Worm (Caenorhabditis elegans) whole organism, young adult: Measurements from ENCODE around the gene hex-3.
A peak's percentile ranks its signal among the peaks of the same experiment; 100 is the strongest.

Source experiments
- D2030.7 ChIP-seq: fragments of 200-800 bp; sonication (Bioruptor generic); IDR thresholded peaks from 2 replicates; pipeline ENCODE4 v1.3.6; 2022; ENCODE audit warnings: missing genetic modification reagents, missing genetic modification characterization, missing compliant biosample characterization
- F22D6.2 ChIP-seq: sonication (generic microtip); optimal IDR thresholded peaks from 2 replicates; lab custom pipeline; 2016; ENCODE audit warnings: mild to moderate bottlenecking, missing genetic modification characterization, missing compliant biosample characterization
- F23B12.7 ChIP-seq: sonication (generic microtip); optimal IDR thresholded peaks from 2 replicates; lab custom pipeline; 2017; ENCODE audit warnings: missing genetic modification characterization, mild to moderate bottlenecking, missing compliant biosample characterization, antibody characterized with exemption, moderate library complexity; ENCODE audit not compliant: insufficient read depth
- F49E8.2 ChIP-seq: sonication (generic microtip); optimal IDR thresholded peaks from 3 replicates; lab custom pipeline; 2017; ENCODE audit warnings: missing genetic modification characterization, mild to moderate bottlenecking, missing compliant biosample characterization, antibody characterized with exemption, moderate library complexity; ENCODE audit not compliant: insufficient read depth
- F52B5.7 ChIP-seq: sonication (generic microtip); optimal IDR thresholded peaks from 2 replicates; lab custom pipeline; 2016; ENCODE audit warnings: mild to moderate bottlenecking, missing genetic modification characterization, missing compliant biosample characterization
- F57A8.1 ChIP-seq: fragments of 200-800 bp; sonication (Bioruptor generic); optimal IDR thresholded peaks from 2 replicates; lab custom pipeline; 2018; ENCODE audit warnings: mild to moderate bottlenecking, missing genetic modification characterization, moderate library complexity, missing compliant biosample characterization
- K11D2.4 ChIP-seq: fragments of 200-800 bp; sonication (Bioruptor generic); IDR thresholded peaks from 2 replicates; pipeline ENCODE4 v1.3.6; 2022; ENCODE audit warnings: missing genetic modification reagents, missing genetic modification characterization, missing compliant biosample characterization
- K12H6.12 ChIP-seq: fragments of 200-800 bp; sonication (Bioruptor generic); optimal IDR thresholded peaks from 2 replicates; lab custom pipeline; 2018; ENCODE audit warnings: mild to moderate bottlenecking, missing genetic modification characterization, missing compliant biosample characterization
- Y56A3A.18 ChIP-seq: fragments of 200-800 bp; sonication (Bioruptor generic); IDR thresholded peaks from 2 replicates; pipeline ENCODE4 v1.3.6; 2022; ENCODE audit warnings: missing genetic modification reagents, missing genetic modification characterization, missing compliant biosample characterization
- Y95B8A.8 ChIP-seq: fragments of 200-800 bp; sonication (Bioruptor generic); IDR thresholded peaks from 2 replicates; pipeline ENCODE4 v1.3.6; 2022; ENCODE audit warnings: missing genetic modification reagents, missing genetic modification characterization, missing compliant biosample characterization
- ZK185.1 ChIP-seq: sonication (generic microtip); optimal IDR thresholded peaks from 2 replicates; lab custom pipeline; 2016; ENCODE audit warnings: mild to moderate bottlenecking, missing genetic modification characterization, missing compliant biosample characterization; ENCODE audit not compliant: poor library complexity, severe bottlenecking
- aptf-3 ChIP-seq: fragments of 200-800 bp; sonication (Bioruptor generic); IDR thresholded peaks from 2 replicates; pipeline ENCODE4 v1.3.6; 2022; ENCODE audit warnings: missing genetic modification characterization, missing compliant biosample characterization
- atf-7 ChIP-seq: sonication (generic microtip); optimal IDR thresholded peaks from 2 replicates; lab custom pipeline; 2017; ENCODE audit warnings: mild to moderate bottlenecking, missing genetic modification characterization, missing compliant biosample characterization
- attf-3 ChIP-seq: fragments of 200-800 bp; sonication (Bioruptor generic); conservative IDR thresholded peaks from 2 replicates; pipeline ENCODE4 v1.3.6; 2022; ENCODE audit warnings: missing genetic modification reagents, missing genetic modification characterization, missing compliant biosample characterization
- attf-5 ChIP-seq: fragments of 200-800 bp; sonication (Bioruptor generic); optimal IDR thresholded peaks from 2 replicates; lab custom pipeline; 2018; ENCODE audit warnings: mild to moderate bottlenecking, missing genetic modification characterization, missing compliant biosample characterization
- attf-6 ChIP-seq: fragments of 200-800 bp; sonication (Bioruptor generic); IDR thresholded peaks from 2 replicates; pipeline ENCODE4 v1.3.6; 2022; ENCODE audit warnings: missing genetic modification reagents, missing genetic modification characterization, missing compliant biosample characterization
- ccch-3 ChIP-seq: fragments of 200-800 bp; sonication (Bioruptor generic); optimal IDR thresholded peaks from 2 replicates; lab custom pipeline; 2018; ENCODE audit warnings: mild to moderate bottlenecking, missing genetic modification characterization, missing compliant biosample characterization
- cebp-2 ChIP-seq: fragments of 200-800 bp; sonication (Bioruptor generic); IDR thresholded peaks from 2 replicates; pipeline ENCODE4 v1.3.6; 2022; ENCODE audit warnings: missing genetic modification characterization, missing compliant biosample characterization
- ceh-27 ChIP-seq: fragments of 200-800 bp; sonication (Bioruptor generic); optimal IDR thresholded peaks from 2 replicates; lab custom pipeline; 2018; ENCODE audit warnings: mild to moderate bottlenecking, missing genetic modification characterization, moderate library complexity, missing compliant biosample characterization
- ceh-58 ChIP-seq: fragments of 200-800 bp; sonication (Bioruptor generic); IDR thresholded peaks from 2 replicates; pipeline ENCODE4 v1.3.6; 2022; ENCODE audit warnings: missing genetic modification characterization, missing compliant biosample characterization
- ceh-79 ChIP-seq: sonication (generic microtip); optimal IDR thresholded peaks from 2 replicates; lab custom pipeline; 2017; ENCODE audit warnings: mild to moderate bottlenecking, missing genetic modification characterization, missing compliant biosample characterization
- dox-1 ChIP-seq: fragments of 200-800 bp; sonication (Bioruptor generic); IDR thresholded peaks from 2 replicates; pipeline ENCODE4 v1.3.6; 2022; ENCODE audit warnings: missing genetic modification reagents, missing genetic modification characterization, missing compliant biosample characterization
- dpff-1 ChIP-seq: sonication (generic microtip); optimal IDR thresholded peaks from 2 replicates; lab custom pipeline; 2017; ENCODE audit warnings: mild to moderate bottlenecking, missing genetic modification characterization, missing compliant biosample characterization
- dpl-1 ChIP-seq: fragments of 150-350 bp; optimal IDR thresholded peaks from 2 replicates; lab custom pipeline; 2014; ENCODE audit warnings: missing biosample characterization, missing genetic modification reagents, missing genetic modification characterization
- egl-44 ChIP-seq: fragments of 200-800 bp; sonication (Bioruptor generic); IDR thresholded peaks from 2 replicates; pipeline ENCODE4 v1.3.6; 2022; ENCODE audit warnings: missing genetic modification reagents, missing genetic modification characterization, missing compliant biosample characterization
- egrh-3 ChIP-seq: fragments of 200-800 bp; sonication (Bioruptor generic); IDR thresholded peaks from 2 replicates; pipeline ENCODE4 v1.3.6; 2022; ENCODE audit warnings: missing genetic modification reagents, missing genetic modification characterization, missing compliant biosample characterization
- ekl-4 ChIP-seq: fragments of 200-800 bp; sonication (Bioruptor generic); IDR thresholded peaks from 2 replicates; pipeline ENCODE4 v1.3.6; 2022; ENCODE audit warnings: missing genetic modification reagents, missing genetic modification characterization, missing compliant biosample characterization
- ets-4 ChIP-seq: fragments of 200-800 bp; sonication (Bioruptor generic); optimal IDR thresholded peaks from 2 replicates; lab custom pipeline; 2018; ENCODE audit warnings: mild to moderate bottlenecking, missing genetic modification characterization, missing compliant biosample characterization
- him-1 ChIP-seq: sonication (generic microtip); optimal IDR thresholded peaks from 2 replicates; lab custom pipeline; 2016; ENCODE audit warnings: missing genotype, missing genetic modification reagents, missing genetic modification characterization, missing compliant biosample characterization
- hlh-26 ChIP-seq: fragments of 200-800 bp; sonication (Bioruptor generic); conservative IDR thresholded peaks from 2 replicates; pipeline ENCODE4 v1.3.6; 2022; ENCODE audit warnings: missing genetic modification reagents, missing genetic modification characterization, missing compliant biosample characterization
- let-526 ChIP-seq: fragments of 200-800 bp; sonication (Bioruptor generic); IDR thresholded peaks from 2 replicates; pipeline ENCODE4 v1.3.6; 2022; ENCODE audit warnings: missing genetic modification reagents, missing genetic modification characterization, missing compliant biosample characterization
- lin-40 ChIP-seq: sonication (generic microtip); optimal IDR thresholded peaks from 2 replicates; lab custom pipeline; 2016; ENCODE audit warnings: missing genetic modification characterization, mild to moderate bottlenecking, missing compliant biosample characterization, missing genotype, missing genetic modification reagents
- lir-1 ChIP-seq: fragments of 200-800 bp; sonication (Bioruptor generic); conservative IDR thresholded peaks from 2 replicates; pipeline ENCODE4 v1.3.6; 2022; ENCODE audit warnings: missing genetic modification reagents, missing genetic modification characterization, missing compliant biosample characterization
- lsl-1 ChIP-seq: fragments of 200-800 bp; sonication (Bioruptor generic); optimal IDR thresholded peaks from 2 replicates; lab custom pipeline; 2018; ENCODE audit warnings: mild to moderate bottlenecking, missing genetic modification characterization, moderate library complexity, missing compliant biosample characterization
- madf-6 ChIP-seq: fragments of 200-800 bp; sonication (Bioruptor generic); IDR thresholded peaks from 2 replicates; pipeline ENCODE4 v1.3.6; 2022; ENCODE audit warnings: missing genetic modification reagents, missing genetic modification characterization, missing compliant biosample characterization
- mes-4 ChIP-seq: sonication (generic microtip); optimal IDR thresholded peaks from 2 replicates; lab custom pipeline; 2016; ENCODE audit warnings: missing genotype, missing genetic modification characterization, missing compliant biosample characterization
- nfya-1 ChIP-seq: sonication (generic microtip); optimal IDR thresholded peaks from 2 replicates; lab custom pipeline; 2017; ENCODE audit warnings: antibody characterized with exemption, missing compliant biosample characterization, missing genetic modification characterization, borderline replicate concordance; ENCODE audit not compliant: insufficient read depth
- nhr-27 ChIP-seq: fragments of 200-800 bp; sonication (Bioruptor generic); optimal IDR thresholded peaks from 2 replicates; lab custom pipeline; 2018; ENCODE audit warnings: mild to moderate bottlenecking, missing genetic modification characterization, moderate library complexity, missing compliant biosample characterization
- nhr-90 ChIP-seq: sonication (generic microtip); optimal IDR thresholded peaks from 2 replicates; lab custom pipeline; 2016; ENCODE audit warnings: missing genotype, mild to moderate bottlenecking, missing genetic modification characterization, missing compliant biosample characterization
- repo-1 ChIP-seq: sonication (generic microtip); optimal IDR thresholded peaks from 2 replicates; lab custom pipeline; 2017; ENCODE audit warnings: mild to moderate bottlenecking, missing genetic modification characterization, missing compliant biosample characterization
- sdz-38 ChIP-seq: sonication (generic microtip); optimal IDR thresholded peaks from 2 replicates; lab custom pipeline; 2016; ENCODE audit warnings: missing genotype, missing genetic modification characterization, missing compliant biosample characterization
- snpc-3.4 ChIP-seq: sonication (generic microtip); optimal IDR thresholded peaks from 2 replicates; lab custom pipeline; 2017; ENCODE audit warnings: missing genetic modification characterization, mild to moderate bottlenecking, missing compliant biosample characterization, antibody characterized with exemption, moderate library complexity, missing genotype, missing genetic modification reagents
- somi-1 ChIP-seq: fragments of 200-800 bp; sonication (Bioruptor generic); optimal IDR thresholded peaks from 2 replicates; lab custom pipeline; 2018; ENCODE audit warnings: mild to moderate bottlenecking, missing genetic modification characterization, missing compliant biosample characterization
- sptf-2 ChIP-seq: fragments of 200-800 bp; sonication (Bioruptor generic); optimal IDR thresholded peaks from 2 replicates; lab custom pipeline; 2018; ENCODE audit warnings: mild to moderate bottlenecking, missing genetic modification characterization, missing compliant biosample characterization
- zfh-2 ChIP-seq: fragments of 200-800 bp; sonication (Bioruptor generic); conservative IDR thresholded peaks from 2 replicates; pipeline ENCODE4 v1.3.6; 2022; ENCODE audit warnings: missing genetic modification reagents, missing genetic modification characterization, missing compliant biosample characterization
- ztf-18 ChIP-seq: sonication (generic microtip); optimal IDR thresholded peaks from 2 replicates; lab custom pipeline; 2016; ENCODE audit warnings: missing genotype, mild to moderate bottlenecking, missing genetic modification characterization, missing compliant biosample characterization
- ztf-25 ChIP-seq: fragments of 200-800 bp; sonication (Bioruptor generic); IDR thresholded peaks from 2 replicates; pipeline ENCODE4 v1.3.6; 2022; ENCODE audit warnings: missing genetic modification reagents, missing genetic modification characterization, missing compliant biosample characterization
- ztf-26 ChIP-seq: sonication (generic microtip); optimal IDR thresholded peaks from 2 replicates; lab custom pipeline; 2017; ENCODE audit warnings: missing genetic modification characterization, missing compliant biosample characterization
- ztf-28 ChIP-seq: fragments of 200-800 bp; sonication (Bioruptor generic); IDR thresholded peaks from 2 replicates; pipeline ENCODE4 v1.3.6; 2022; ENCODE audit warnings: missing genetic modification reagents, missing genetic modification characterization, missing compliant biosample characterization

hex-3 gene

ce11 chrIII:10844873-10845272 lies 4.1 kb upstream of the hex-3 start, which contains the start of gene pde-12 (continued):
- TF ChIP-seq nfya-1 (no peak), ceh-27 (GFP tag; lab: Kevin White, UChicago) (no peak), egrh-3 (GFP tag; lab: Robert Waterston, UW) (no peak), somi-1 (GFP tag; lab: Kevin White, UChicago) (peak; percentile 8), F52B5.7 (no peak), sdz-38 (tag; lab: Kevin White, UChicago) (no peak), Y56A3A.18 (GFP tag; lab: Robert Waterston, UW) (no peak), mes-4 (no peak), cebp-2 (no peak), dpl-1 (GFP tag; lab: Kevin White, UChicago) (no peak), hlh-26 (GFP tag; lab: Robert Waterston, UW) (no peak), attf-6 (no peak), repo-1 (tag; lab: Kevin White, UChicago) (peak; percentile 63), madf-6 (GFP tag; lab: Robert Waterston, UW) (no peak; the same call in 1 of the 2 replicates), snpc-3.4 (tag; lab: Kevin White, UChicago) (peak; percentile 61), F23B12.7 (no peak), egl-44 (GFP tag; lab: Robert Waterston, UW) (no peak), ccch-3 (GFP tag; lab: Kevin White, UChicago) (no peak), ZK185.1 (tag; lab: Kevin White, UChicago) (peak; percentile 79), aptf-3 (no peak), K12H6.12 (tag; lab: Kevin White, UChicago) (no peak), him-1 (no peak), ztf-28 (no peak), D2030.7 (GFP tag; lab: Robert Waterston, UW) (no peak; the same call in 1 of the 2 replicates), sptf-2 (GFP tag; lab: Kevin White, UChicago) (no peak), lsl-1 (GFP tag; lab: Kevin White, UChicago) (peak; percentile 52), lin-40 (tag; lab: Kevin White, UChicago) (peak; percentile 89), F22D6.2 (peak; percentile 36), lir-1 (GFP tag; lab: Robert Waterston, UW) (peak; percentile 52; the same call in 1 of the 2 replicates), nhr-90 (tag; lab: Kevin White, UChicago) (no peak), let-526 (no peak), ceh-58 (GFP tag; lab: Robert Waterston, UW) (no peak), ceh-79 (tag; lab: Kevin White, UChicago) (no peak), attf-5 (GFP tag; lab: Kevin White, UChicago) (peak; percentile 68), F57A8.1 (no peak), zfh-2 (GFP tag; lab: Robert Waterston, UW) (no peak), dpff-1 (tag; lab: Kevin White, UChicago) (no peak), Y95B8A.8 (0 out of 2 replicates have a peak, but pooled peaks have one; percentile 52), nhr-27 (tag; lab: Kevin White, UChicago) (no peak), attf-3 (GFP tag; lab: Robert Waterston, UW) (no peak), dox-1 (GFP tag; lab: Robert Waterston, UW) (no peak), ekl-4 (GFP tag; lab: Robert Waterston, UW) (no peak), ztf-25 (no peak), ztf-26 (tag; lab: Kevin White, UChicago) (peak; percentile 35), F49E8.2 (tag; lab: Kevin White, UChicago) (no peak), atf-7 (tag; lab: Kevin White, UChicago) (no peak), ztf-18 (tag; lab: Kevin White, UChicago) (peak; percentile 94), K11D2.4 (GFP tag; lab: Robert Waterston, UW) (no peak; the same call in 1 of the 2 replicates), ets-4 (no peak)
